Fruit fly (Drosophila melanogaster) whole organism, embryonic: ENCODE measurements around the gene CG8958.

ENCODE experiments used
- Adf1 ChIP-seq: fragments of 200-800 bp; sonication (Bioruptor generic); IDR thresholded peaks from 2 replicates; pipeline ENCODE4 v1.3.6; 2022; ENCODE audit warnings: missing biosample characterization, missing genetic modification characterization
- Asciz ChIP-seq: fragments of 200-800 bp; sonication (Bioruptor generic); optimal IDR thresholded peaks from 2 replicates; lab custom pipeline; 2017; ENCODE audit warnings: missing biosample characterization, mild to moderate bottlenecking, missing genetic modification characterization, missing genetic modification reagents
- CG10274 ChIP-seq: fragments of 200-800 bp; sonication (Bioruptor generic); optimal IDR thresholded peaks from 3 replicates; lab custom pipeline; 2017; ENCODE audit warnings: missing biosample characterization, mild to moderate bottlenecking, missing genetic modification characterization
- CG11398 ChIP-seq: fragments of 200-800 bp; sonication (Bioruptor generic); optimal IDR thresholded peaks from 2 replicates; lab custom pipeline; 2016; ENCODE audit warnings: missing biosample characterization, missing genetic modification characterization
- CG12769 ChIP-seq: fragments of 200-800 bp; sonication (Bioruptor generic); optimal IDR thresholded peaks from 2 replicates; lab custom pipeline; 2019; ENCODE audit warnings: missing biosample characterization, mild to moderate bottlenecking, missing genetic modification characterization, moderate library complexity
- CG15514 ChIP-seq: fragments of 200-800 bp; sonication (Bioruptor generic); optimal IDR thresholded peaks from 3 replicates; lab custom pipeline; 2017; ENCODE audit warnings: missing biosample characterization, missing genetic modification characterization, mild to moderate bottlenecking, moderate library complexity, missing genetic modification reagents
- CG17361 ChIP-seq: fragments of 200-800 bp; sonication (Bioruptor generic); IDR thresholded peaks from 3 replicates; pipeline ENCODE4 v1.3.6; 2022; ENCODE audit warnings: missing biosample characterization, missing genetic modification characterization
- CG2712 ChIP-seq: fragments of 200-800 bp; optimal IDR thresholded peaks from 3 replicates; lab custom pipeline; 2019; ENCODE audit warnings: missing biosample characterization, mild to moderate bottlenecking, missing genetic modification characterization, moderate library complexity
- CG30431 ChIP-seq: fragments of 200-800 bp; sonication (Bioruptor generic); optimal IDR thresholded peaks from 2 replicates; lab custom pipeline; 2017; ENCODE audit warnings: missing biosample characterization, missing genetic modification characterization
- CG3163 ChIP-seq: fragments of 200-800 bp; sonication (Bioruptor generic); optimal IDR thresholded peaks from 3 replicates; lab custom pipeline; 2016; ENCODE audit warnings: missing biosample characterization, missing genetic modification characterization
- CG32532 ChIP-seq: fragments of 200-800 bp; sonication (Bioruptor generic); IDR thresholded peaks from 2 replicates; pipeline ENCODE4 v1.3.6; 2022; ENCODE audit warnings: missing biosample characterization, missing genetic modification characterization
- CG32767 ChIP-seq: fragments of 200-800 bp; sonication (Bioruptor generic); IDR thresholded peaks from 2 replicates; pipeline ENCODE4 v1.3.6; 2022; ENCODE audit warnings: missing biosample characterization, missing genetic modification characterization
- CG34224 ChIP-seq: fragments of 200-800 bp; sonication (Bioruptor generic); IDR thresholded peaks from 3 replicates; pipeline ENCODE4 v1.3.6; 2022; ENCODE audit warnings: missing biosample characterization, missing genetic modification characterization; ENCODE audit not compliant: partially characterized antibody
- CG4360 ChIP-seq: fragments of 200-800 bp; sonication (Bioruptor generic); IDR thresholded peaks from 2 replicates; pipeline ENCODE4 v1.3.6; 2022; ENCODE audit warnings: missing biosample characterization, missing genetic modification characterization
- D19A ChIP-seq: fragments of 200-800 bp; optimal IDR thresholded peaks from 3 replicates; lab custom pipeline; 2019; ENCODE audit warnings: missing biosample characterization, mild to moderate bottlenecking, missing genetic modification characterization, moderate library complexity
- Hr78 ChIP-seq, 2 experiments: fragments of 200-800 bp in 1 of 2; fragments of >200 bp in 1 of 2; sonication (Bioruptor generic) in 1 of 2; optimal IDR thresholded peaks; 2 replicates each; lab custom pipeline; 2017 to 2019; ENCODE audit warnings: missing biosample characterization in 2 of 2, missing genetic modification characterization in 2 of 2, mild to moderate bottlenecking in 1 of 2, moderate library complexity in 1 of 2
- Lpt ChIP-seq: fragments of >200 bp; optimal IDR thresholded peaks from 2 replicates; lab custom pipeline; 2018; ENCODE audit warnings: missing biosample characterization, missing genetic modification characterization
- MTF-1 ChIP-seq: fragments of 200-800 bp; sonication (Bioruptor generic); optimal IDR thresholded peaks from 2 replicates; lab custom pipeline; 2018; ENCODE audit warnings: missing biosample characterization, mild to moderate bottlenecking, missing genetic modification characterization, borderline replicate concordance
- Pdp1 ChIP-seq, 2 experiments: fragments of 200-800 bp; sonication (Bioruptor generic); optimal IDR thresholded peaks; 3 replicates each; lab custom pipeline; 2016; ENCODE audit warnings: missing biosample characterization in 2 of 2, missing genetic modification characterization in 2 of 2, mild to moderate bottlenecking in 1 of 2, moderate library complexity in 1 of 2
- Rfx ChIP-seq: fragments of 200-800 bp; sonication (Bioruptor generic); IDR thresholded peaks from 2 replicates; pipeline ENCODE4 v1.3.6; 2022; ENCODE audit warnings: missing biosample characterization, missing genetic modification characterization
- Trl ChIP-seq, 3 experiments: fragments of >200 bp in 2 of 3; fragments of 200-800 bp in 1 of 3; sonication (Bioruptor generic) in 1 of 3; optimal IDR thresholded peaks; 2 replicates in 1 of 3; 3 replicates in 2 of 3; lab custom pipeline; 2016 to 2017; ENCODE audit warnings: missing biosample characterization in 1 of 3, missing genetic modification characterization in 1 of 3
- ato ChIP-seq: fragments of 200-800 bp; sonication (Bioruptor generic); IDR thresholded peaks from 2 replicates; pipeline ENCODE4 v1.3.6; 2022; ENCODE audit warnings: missing biosample characterization, missing genetic modification characterization; ENCODE audit not compliant: partially characterized antibody
- cg ChIP-seq: fragments of 200-800 bp; sonication (Bioruptor generic); optimal IDR thresholded peaks from 3 replicates; lab custom pipeline; 2019; ENCODE audit warnings: missing biosample characterization, mild to moderate bottlenecking, missing genetic modification characterization, moderate library complexity
- chinmo ChIP-seq: fragments of 200-800 bp; sonication (Bioruptor generic); IDR thresholded peaks from 4 replicates; pipeline ENCODE4 v1.3.6; 2022; ENCODE audit warnings: missing biosample characterization, missing genetic modification characterization; ENCODE audit not compliant: partially characterized antibody
- ci ChIP-seq: fragments of 200-800 bp; sonication (Bioruptor generic); IDR thresholded peaks from 3 replicates; pipeline ENCODE4 v1.3.6; 2022; ENCODE audit warnings: missing biosample characterization, missing genetic modification characterization
- crol ChIP-seq: fragments of 200-800 bp; sonication (Bioruptor generic); IDR thresholded peaks from 2 replicates; pipeline ENCODE4 v1.3.6; 2022; ENCODE audit warnings: missing biosample characterization, missing genetic modification characterization
- crp ChIP-seq, 2 experiments: fragments of 200-800 bp; sonication (Bioruptor generic); optimal IDR thresholded peaks; 2 replicates in 1 of 2; 3 replicates in 1 of 2; lab custom pipeline; 2017; ENCODE audit warnings: missing biosample characterization in 2 of 2, missing genetic modification characterization in 2 of 2, mild to moderate bottlenecking in 1 of 2, moderate library complexity in 1 of 2
- exex ChIP-seq: fragments of 200-800 bp; sonication (Bioruptor generic); optimal IDR thresholded peaks from 4 replicates; lab custom pipeline; 2018; ENCODE audit warnings: missing biosample characterization, mild to moderate bottlenecking, missing genetic modification characterization, moderate library complexity
- fd64A ChIP-seq: fragments of 200-800 bp; sonication (Bioruptor generic); optimal IDR thresholded peaks from 3 replicates; lab custom pipeline; 2018; ENCODE audit warnings: missing biosample characterization, mild to moderate bottlenecking, missing genetic modification characterization
- hbn ChIP-seq: fragments of 200-800 bp; sonication (Bioruptor generic); IDR thresholded peaks from 2 replicates; pipeline ENCODE4 v1.3.6; 2022; ENCODE audit warnings: missing biosample characterization, missing genetic modification characterization; ENCODE audit not compliant: partially characterized antibody
- hkb ChIP-seq, 2 experiments: fragments of 200-800 bp in 1 of 2; fragments of >200 bp in 1 of 2; sonication (Bioruptor generic) in 1 of 2; IDR thresholded peaks in 1 of 2; optimal IDR thresholded peaks in 1 of 2; 2 replicates each; pipeline versions ENCODE4 v1.3.6 to Lab custom; 2017 to 2022; ENCODE audit warnings: missing biosample characterization in 1 of 2, missing genetic modification characterization in 1 of 2
- kni ChIP-seq: fragments of 200-800 bp; sonication (Bioruptor generic); optimal IDR thresholded peaks from 3 replicates; lab custom pipeline; 2017; ENCODE audit warnings: mild to moderate bottlenecking, missing biosample characterization, missing genetic modification reagents, missing genetic modification characterization
- onecut ChIP-seq: fragments of 200-800 bp; sonication (Bioruptor generic); IDR thresholded peaks from 2 replicates; pipeline ENCODE4 v1.3.6; 2022; ENCODE audit warnings: missing biosample characterization, missing genetic modification characterization
- pros ChIP-seq: fragments of 200-800 bp; sonication (Bioruptor generic); optimal IDR thresholded peaks from 3 replicates; lab custom pipeline; 2019; ENCODE audit warnings: missing biosample characterization, mild to moderate bottlenecking, missing genetic modification characterization, moderate library complexity
- sd ChIP-seq: fragments of 200-800 bp; sonication (Bioruptor generic); optimal IDR thresholded peaks from 3 replicates; lab custom pipeline; 2018; ENCODE audit warnings: missing biosample characterization, mild to moderate bottlenecking, missing genetic modification characterization, moderate library complexity
- seq ChIP-seq: fragments of 200-800 bp; sonication (Bioruptor generic); IDR thresholded peaks from 2 replicates; pipeline ENCODE4 v1.3.6; 2022; ENCODE audit warnings: missing biosample characterization, missing genetic modification characterization
- sqz ChIP-seq: fragments of 200-800 bp; sonication (Bioruptor generic); optimal IDR thresholded peaks from 3 replicates; lab custom pipeline; 2018; ENCODE audit warnings: missing biosample characterization, mild to moderate bottlenecking, missing genetic modification characterization
- yki ChIP-seq: fragments of >200 bp; optimal IDR thresholded peaks from 3 replicates; lab custom pipeline; 2018

Gene CG8958

DNA sequence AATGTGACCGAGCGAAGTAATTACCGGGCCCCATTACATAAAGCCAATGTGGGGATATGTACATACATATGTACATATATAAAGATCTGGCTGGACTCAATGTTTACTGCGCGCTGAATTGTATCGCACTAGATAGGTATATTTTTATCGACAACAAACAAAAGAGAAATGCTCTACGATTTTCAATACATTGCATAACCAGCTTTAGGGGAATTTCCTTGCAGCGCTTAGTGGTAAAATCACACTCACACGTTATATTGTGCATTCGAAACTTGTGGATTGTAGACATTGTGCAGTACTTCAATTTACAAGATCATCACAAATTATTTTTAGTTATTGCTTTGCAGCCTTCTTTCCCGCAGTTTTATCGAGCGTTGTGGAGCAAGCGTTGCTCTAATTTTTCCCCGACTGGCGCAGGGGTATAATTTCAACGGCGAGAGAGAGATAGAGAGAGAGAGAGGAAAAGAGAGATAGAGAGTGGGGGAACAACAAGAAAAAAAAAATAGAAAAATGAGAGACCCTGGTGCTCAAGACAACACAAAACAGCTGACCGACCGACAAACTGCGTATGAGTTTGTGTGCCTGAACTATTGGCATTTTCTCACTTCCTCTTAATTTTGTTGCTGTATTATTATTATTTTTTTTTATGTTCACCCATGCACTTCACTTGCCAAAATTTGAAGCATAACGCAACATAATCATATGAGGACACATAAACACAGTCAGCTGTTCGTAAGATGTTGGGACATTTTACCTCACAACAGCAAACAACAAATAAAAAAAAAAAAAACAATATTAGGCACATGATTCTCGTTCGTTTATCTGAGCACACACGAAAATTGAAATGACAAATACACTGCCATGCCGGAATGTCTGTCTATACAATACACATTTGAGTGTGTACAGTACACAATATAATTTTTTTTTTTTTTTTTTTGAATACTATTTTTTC is 6.3 kb downstream of the CG8958 start (continued):
- TF ChIP-seq sqz (GFP tag; lab: Kevin White, UChicago) (peak; percentile 90), CG11398 (GFP tag; lab: Kevin White, UChicago) (no peak), CG12769 (tag; lab: Kevin White, UChicago) (peak; percentile 40), kni (peak; percentile 18), sd (tag; lab: Kevin White, UChicago) (peak; percentile 44), ato (GFP tag; lab: Robert Waterston, UW) (no peak), Pdp1 (GFP tag; optimal IDR thresholded peaks at IDR 0.05; lab: Kevin White, UChicago) (peak in 1 of 2 experiments; percentile 97), ci (peak; percentile 42; the same call in 1 of the 3 replicates), Rfx (GFP tag; lab: Robert Waterston, UW) (peak; percentile 38; the same call in 1 of the 2 replicates), CG30431 (no peak), CG32532 (GFP tag; lab: Robert Waterston, UW) (peak; percentile 37; the same call in 1 of the 2 replicates), CG15514 (GFP tag; lab: Kevin White, UChicago) (peak; percentile 15), MTF-1 (no peak), crol (peak; percentile 29; the same call in 1 of the 2 replicates), yki (lab: Kevin White, UChicago) (peak; percentile 51), Lpt (GFP tag; lab: Kevin White, UChicago) (no peak), Asciz (GFP tag; lab: Kevin White, UChicago) (peak; percentile 51), CG10274 (GFP tag; lab: Kevin White, UChicago) (no peak), CG34224 (GFP tag; lab: Robert Waterston, UW) (peak; percentile 43; the same call in 1 of the 3 replicates), CG2712 (no peak), Adf1 (GFP tag; lab: Robert Waterston, UW) (0 out of 2 replicates have a peak, but pooled peaks have one; percentile 5), D19A (tag; lab: Kevin White, UChicago) (peak; percentile 42), CG32767 (GFP tag; lab: Robert Waterston, UW) (no peak), hbn (no peak), chinmo (GFP tag; lab: Robert Waterston, UW) (peak; percentile 69; the same call in 2 of the 4 replicates), pros (peak; percentile 28), CG4360 (GFP tag; lab: Robert Waterston, UW) (no peak), onecut (GFP tag; lab: Robert Waterston, UW) (peak; percentile 52), crp (GFP tag; optimal IDR thresholded peaks at IDR 0.05; lab: Kevin White, UChicago) (peak in 1 of 2 experiments; percentile 78), Trl (optimal IDR thresholded peaks at IDR 0.05; lab: Kevin White, UChicago) (peak; percentile 85 to 96), Trl (GFP tag; optimal IDR thresholded peaks at IDR 0.05; lab: Kevin White, UChicago) (no peak), CG17361 (GFP tag; lab: Robert Waterston, UW) (no peak), seq (GFP tag; lab: Robert Waterston, UW) (no peak), CG3163 (peak; percentile 4), hkb (optimal IDR thresholded peaks at IDR 0.05; lab: Kevin White, UChicago) (no peak), hkb (GFP tag; IDR thresholded peaks at IDR 0.05; lab: Robert Waterston, UW) (0 out of 2 replicates have a peak, but pooled peaks have one; percentile 11), Hr78 (GFP tag; optimal IDR thresholded peaks at IDR 0.05; lab: Kevin White, UChicago) (no peak), cg (GFP tag; lab: Kevin White, UChicago) (peak; percentile 14), exex (tag; lab: Kevin White, UChicago) (peak; percentile 3), fd64A (GFP tag; lab: Kevin White, UChicago) (no peak)
